Fruit fly (Drosophila melanogaster): ENCODE measurements around the gene mRpS21.

Gene mRpS21

DNA sequence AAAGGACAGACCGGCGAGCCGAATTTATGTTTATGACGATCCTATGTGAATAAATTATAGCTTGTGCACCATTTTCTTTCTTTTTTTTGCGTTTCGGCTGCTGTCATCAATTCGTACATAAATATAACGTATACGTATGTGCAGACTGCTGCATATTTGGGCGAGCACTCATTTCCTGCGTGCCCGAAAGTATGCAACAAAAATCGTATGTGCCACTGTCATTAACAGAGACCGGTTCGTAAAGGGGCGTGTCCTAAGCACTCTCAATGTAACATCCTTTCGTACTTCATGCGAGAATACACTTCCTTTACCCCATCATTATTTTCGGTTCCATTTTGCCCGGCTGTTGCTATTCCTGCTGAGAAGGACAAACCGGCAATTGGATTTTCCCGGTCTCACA, 21.5 kb downstream of the mRpS21 start (continued):
- TF ChIP-seq CG9437 (GFP tag; optimal IDR thresholded peaks at IDR 0.05) (peak; percentile 20), CG3065 (GFP tag; optimal IDR thresholded peaks at IDR 0.05) (peak; percentile 30), croc (GFP tag; conservative IDR thresholded peaks at IDR 0.05) (no peak), CG2875 (GFP tag; optimal IDR thresholded peaks at IDR 0.05) (no peak), maf-S (GFP tag; optimal IDR thresholded peaks at IDR 0.05) (no peak), Med (GFP tag) (peak; percentile 61), CG7372 (GFP tag; IDR thresholded peaks at IDR 0.05) (peak; percentile 60; the same call in 1 of the 2 replicates), CG9932 (GFP tag; IDR thresholded peaks at IDR 0.05) (no peak)

DNA sequence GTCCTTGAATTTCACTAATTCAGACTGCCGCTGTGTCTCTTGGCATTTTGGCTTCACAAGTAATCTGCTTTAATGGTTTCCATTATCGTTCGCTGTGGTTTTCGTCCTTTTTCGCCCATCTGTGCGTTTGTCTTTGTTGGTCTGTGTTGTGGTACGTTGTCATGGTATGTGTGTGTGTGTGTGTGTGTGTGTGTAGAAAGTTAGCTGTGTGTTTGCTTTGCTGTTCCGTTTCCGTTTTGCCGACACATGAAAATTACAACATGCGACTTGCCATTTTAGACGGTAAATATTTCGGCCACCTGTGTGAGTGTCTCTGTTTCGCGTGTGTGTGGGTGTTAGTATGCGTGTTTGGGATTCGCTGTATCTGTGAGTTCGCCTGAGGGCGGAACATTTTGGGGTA, 24.6 kb downstream of the mRpS21 start:
- no peak for TF ChIP-seq dm (GFP tag; optimal IDR thresholded peaks at IDR 0.05)
- TF ChIP-seq CHES-1-like (GFP tag; optimal IDR thresholded peaks at IDR 0.05): no peak
- no peak for TF ChIP-seq Hr78 (GFP tag; optimal IDR thresholded peaks at IDR 0.05)
- no peak for TF ChIP-seq HmgD (GFP tag; optimal IDR thresholded peaks at IDR 0.05)
- no peak for TF ChIP-seq CG4424 (GFP tag; optimal IDR thresholded peaks at IDR 0.05)
- TF ChIP-seq CG6254 (GFP tag; optimal IDR thresholded peaks at IDR 0.05): no peak
- no peak for TF ChIP-seq fru (optimal IDR thresholded peaks at IDR 0.05)
- TF ChIP-seq CG13624 (GFP tag; optimal IDR thresholded peaks at IDR 0.05): no peak
- peak; percentile 70 for TF ChIP-seq scrt (GFP tag; optimal IDR thresholded peaks at IDR 0.05)
- no peak for TF ChIP-seq CG9932 (GFP tag; IDR thresholded peaks at IDR 0.05)
- TF ChIP-seq CG6813 (GFP tag; optimal IDR thresholded peaks at IDR 0.05): no peak
- no peak for TF ChIP-seq CG18599 (GFP tag; optimal IDR thresholded peaks at IDR 0.05)
- TF ChIP-seq Spps (tag; optimal IDR thresholded peaks at IDR 0.05): no peak
- TF ChIP-seq sob (GFP tag; IDR thresholded peaks at IDR 0.05): no peak
- peak; percentile 34 for TF ChIP-seq abd-A (tag; optimal IDR thresholded peaks at IDR 0.05)
- TF ChIP-seq danr (GFP tag; IDR thresholded peaks at IDR 0.05): no peak
- peak; percentile 80 for TF ChIP-seq Ets65A (GFP tag)

DNA sequence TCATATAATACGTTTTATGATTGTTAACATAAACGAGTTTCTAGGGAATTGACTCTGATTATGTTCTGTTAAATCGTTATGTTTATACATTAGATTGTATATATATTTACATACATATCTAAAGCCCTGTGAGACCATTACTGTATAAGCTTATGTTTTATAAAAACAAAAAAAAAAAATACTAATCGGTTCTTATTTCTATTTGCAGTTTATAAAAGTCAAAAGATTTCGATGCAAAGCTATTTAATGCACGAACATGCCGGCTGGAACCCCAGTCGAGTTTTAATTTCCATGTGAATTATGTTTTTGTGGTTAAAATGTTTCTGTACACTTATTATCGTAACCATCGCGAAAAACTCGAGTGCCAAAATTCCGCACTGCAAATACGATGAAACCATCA, 28.2 kb downstream of the mRpS21 start, which contains the start of gene mthl12:
Gene mthl12, plus strand, starts transcription at position 301 of the 400 bp plus-strand sequence.
- no peak for TF ChIP-seq CG9215 (GFP tag; IDR thresholded peaks at IDR 0.05)

DNA sequence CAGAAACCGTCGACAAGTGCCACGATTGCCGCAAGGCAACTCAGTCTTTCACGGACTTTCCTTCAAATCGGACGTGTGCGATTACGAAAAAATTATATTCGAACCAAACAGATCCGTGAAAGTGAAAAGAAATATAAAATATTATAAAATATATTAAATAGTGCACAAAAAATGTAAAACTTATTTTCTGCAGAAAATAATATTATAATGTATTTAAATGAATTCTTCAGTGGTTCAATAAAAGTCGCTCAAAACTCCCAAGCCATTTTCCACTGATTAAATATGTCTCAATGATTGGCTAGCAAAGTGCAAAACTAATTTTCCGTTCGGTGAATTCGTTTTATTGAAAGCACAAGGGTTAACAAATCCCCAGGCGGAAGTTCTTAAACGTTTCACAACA, 43.6 kb downstream of the mRpS21 start, which contains the start of gene PK2-R1:
Gene PK2-R1, plus strand, starts transcription at position 301 of the 400 bp plus-strand sequence.
- no peak for TF ChIP-seq CG10274 (GFP tag; optimal IDR thresholded peaks at IDR 0.05)
- no peak for TF ChIP-seq Vsx1 (GFP tag; optimal IDR thresholded peaks at IDR 0.05)
- TF ChIP-seq hkb (optimal IDR thresholded peaks at IDR 0.05): no peak
- no peak for TF ChIP-seq hkb (GFP tag; IDR thresholded peaks at IDR 0.05)
- TF ChIP-seq ab (GFP tag; optimal IDR thresholded peaks at IDR 0.05): no peak
- TF ChIP-seq CG10654 (GFP tag; optimal IDR thresholded peaks at IDR 0.05): no peak
- TF ChIP-seq CG13287 (GFP tag; IDR thresholded peaks at IDR 0.05; ENCODE audit: partially characterized antibody): no peak
- no peak for TF ChIP-seq CG14860 (GFP tag; IDR thresholded peaks at IDR 0.05; ENCODE audit: partially characterized antibody)
- no peak for TF ChIP-seq CG12391 (tag; optimal IDR thresholded peaks at IDR 0.05)
- TF ChIP-seq CG30020 (tag; optimal IDR thresholded peaks at IDR 0.05): no peak
- no peak for TF ChIP-seq scrt (GFP tag; optimal IDR thresholded peaks at IDR 0.05)
- TF ChIP-seq tio (GFP tag; optimal IDR thresholded peaks at IDR 0.05): no peak
- no peak for TF ChIP-seq CG7786 (GFP tag; optimal IDR thresholded peaks at IDR 0.05)
- TF ChIP-seq MESR4 (GFP tag; optimal IDR thresholded peaks at IDR 0.05): no peak
- no peak for TF ChIP-seq ftz-f1 (GFP tag; optimal IDR thresholded peaks at IDR 0.05)
- no peak for TF ChIP-seq gcm (GFP tag; optimal IDR thresholded peaks at IDR 0.05)
- TF ChIP-seq CG7928 (GFP tag; optimal IDR thresholded peaks at IDR 0.05): no peak
- TF ChIP-seq kah (GFP tag; optimal IDR thresholded peaks at IDR 0.05): no peak
- TF ChIP-seq Myb (GFP tag; optimal IDR thresholded peaks at IDR 0.05): no peak
- no peak for TF ChIP-seq Hmr (GFP tag; optimal IDR thresholded peaks at IDR 0.05)
